Worm (Caenorhabditis elegans): ENCODE measurements around the gene vha-6.

Gene vha-6

ce11 chrII:11443128-11443527 is 4.9 kb upstream of the vha-6 start (continued):
- TF ChIP-seq ceh-28 (tag; optimal IDR thresholded peaks at IDR 0.05), result no peak
- no peak for TF ChIP-seq madf-9 (GFP tag; conservative IDR thresholded peaks at IDR 0.05)
- TF ChIP-seq egl-43 (GFP tag; IDR thresholded peaks at IDR 0.05), result peak; percentile 49; the same call in 1 of the 2 replicates
- no peak for TF ChIP-seq attf-4 (tag; optimal IDR thresholded peaks at IDR 0.05)
- TF ChIP-seq aly-2 (tag; optimal IDR thresholded peaks at IDR 0.05), result no peak
- no peak for TF ChIP-seq saeg-2 (GFP tag; IDR thresholded peaks at IDR 0.05)
- TF ChIP-seq zag-1 (tag; optimal IDR thresholded peaks at IDR 0.05), result no peak

ce11 chrII:11442425-11442824 is 4.2 kb upstream of the vha-6 start, which contains the start of gene ebp-2:
Gene ebp-2 (plus strand): TSS chrII:11442725.
- TF ChIP-seq aha-1 (tag), result peak; percentile 31

ce11 chrII:11440265-11440664 is 2.0 kb upstream of the vha-6 start, which contains the start of gene VW02B12L.2:
Gene VW02B12L.2 (minus strand): TSS chrII:11440329.
- TF ChIP-seq nhr-28 (tag; optimal IDR thresholded peaks at IDR 0.05), result peak; percentile 28
- peak; percentile 65 for TF ChIP-seq R02D3.7 (tag; optimal IDR thresholded peaks at IDR 0.05)
- no peak for TF ChIP-seq daf-8 (GFP tag; IDR thresholded peaks at IDR 0.05)
- TF ChIP-seq aha-1 (tag), result peak; percentile 25
- peak in 1 of 2 experiments; percentile 66 for TF ChIP-seq lsy-2 (tag; optimal IDR thresholded peaks at IDR 0.05)
- TF ChIP-seq daf-16 (GFP tag; optimal IDR thresholded peaks at IDR 0.05), result no peak
- TF ChIP-seq daf-16 (tag; optimal IDR thresholded peaks at IDR 0.05), result peak; percentile 15
- TF ChIP-seq mes-2 (tag; optimal IDR thresholded peaks at IDR 0.05; ENCODE audit: poor library complexity, severe bottlenecking), result peak; percentile 14
- TF ChIP-seq egl-27 (tag; optimal IDR thresholded peaks at IDR 0.05), result no peak
- peak; percentile 83 for TF ChIP-seq dpl-1 (GFP tag; optimal IDR thresholded peaks at IDR 0.05)
- peak; percentile 45; the same call in 1 of the 2 replicates for TF ChIP-seq Y48G9A.11 (GFP tag; IDR thresholded peaks at IDR 0.05)
- no peak for TF ChIP-seq fkh-10 (GFP tag; optimal IDR thresholded peaks at IDR 0.05)
- peak; percentile 94 for TF ChIP-seq T20F7.1 (GFP tag; optimal IDR thresholded peaks at IDR 0.05)
- TF ChIP-seq F49E8.2 (tag; optimal IDR thresholded peaks at IDR 0.05; ENCODE audit: borderline replicate concordance), result no peak
- TF ChIP-seq gei-8 (GFP tag; optimal IDR thresholded peaks at IDR 0.05), result no peak

- TF ChIP-seq mep-1 (tag; optimal IDR thresholded peaks at IDR 0.05) (no peak), ceh-44 (GFP tag; IDR thresholded peaks at IDR 0.05) (no peak), ama-1 (optimal IDR thresholded peaks at IDR 0.05) (no peak), F44E2.7 (GFP tag; IDR thresholded peaks at IDR 0.05) (no peak), gei-8 (GFP tag; optimal IDR thresholded peaks at IDR 0.05) (no peak), nhr-6 (tag; optimal IDR thresholded peaks at IDR 0.05) (no peak), Y75B8A.6 (GFP tag; IDR thresholded peaks at IDR 0.05) (no peak), nhr-237 (tag; optimal IDR thresholded peaks at IDR 0.05) (no peak), mxl-2 (GFP tag; conservative IDR thresholded peaks at IDR 0.05) (no peak), hif-1 (tag; optimal IDR thresholded peaks at IDR 0.05) (no peak), lin-1 (GFP tag; IDR thresholded peaks at IDR 0.05) (no peak), hmg-1.1 (GFP tag; IDR thresholded peaks at IDR 0.05) (no peak), sdz-12 (GFP tag; optimal IDR thresholded peaks at IDR 0.05) (no peak), daf-16 (GFP tag; optimal IDR thresholded peaks at IDR 0.05) (no peak), daf-16 (tag; optimal IDR thresholded peaks at IDR 0.05) (no peak), F26F4.8 (GFP tag; conservative IDR thresholded peaks at IDR 0.05) (no peak), ceh-82 (tag; optimal IDR thresholded peaks at IDR 0.05) (no peak)
Observed at ce11 chrII:11433942-11434341, 4.3 kb downstream of the vha-6 start, which contains the start of gene C05D12.5. Gene C05D12.5 (plus strand): TSS chrII:11434242.

DNA sequence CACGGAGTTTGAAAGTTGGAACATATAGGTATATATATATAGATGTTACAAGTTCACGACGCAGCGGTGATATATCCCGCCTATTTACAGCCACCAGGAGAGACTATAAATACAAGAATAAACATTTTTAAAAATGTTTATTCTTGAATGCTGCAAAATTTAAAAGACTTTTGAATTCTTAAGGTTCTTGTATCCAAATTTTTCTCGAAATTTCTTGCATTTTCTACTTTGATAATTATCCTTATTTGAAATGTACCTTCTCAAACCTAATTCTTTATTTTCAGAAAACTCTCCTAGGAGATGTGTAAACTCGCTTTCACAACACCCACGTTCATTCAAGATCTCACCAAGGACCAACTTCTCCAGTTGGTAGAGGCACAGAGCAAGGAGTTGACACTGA is 6.7 kb downstream of the vha-6 start, which contains the start of gene C05D12.4:
Gene C05D12.4, plus strand, starts transcription at position 301 of the 400 bp plus-strand sequence.
- TF ChIP-seq aha-1 (tag), result peak; percentile 3
- TF ChIP-seq hif-1 (tag; optimal IDR thresholded peaks at IDR 0.05), result no peak

All from whole organism, L4 larva.